Fruit fly (Drosophila melanogaster) whole organism, embryonic: ENCODE results near the gene MsrA.

Experiments
- Nf-YB ChIP-seq: fragments of 200-800 bp; sonication (Bioruptor generic); optimal IDR thresholded peaks from 3 replicates; lab custom pipeline; 2019; ENCODE audit warnings: missing biosample characterization, mild to moderate bottlenecking, missing genetic modification characterization, moderate library complexity
- Stat92E ChIP-seq, 3 experiments: fragments of >200 bp in 2 of 3; fragments of 200-800 bp in 1 of 3; sonication (Bioruptor generic) in 1 of 3; optimal IDR thresholded peaks; 2 replicates each; lab custom pipeline; 2017 to 2019; ENCODE audit warnings: missing biosample characterization in 3 of 3, missing genetic modification characterization in 3 of 3, mild to moderate bottlenecking in 1 of 3, moderate library complexity in 1 of 3
- usp ChIP-seq: fragments of >200 bp; optimal IDR thresholded peaks from 2 replicates; lab custom pipeline; 2017; ENCODE audit warnings: missing biosample characterization, missing genetic modification characterization

DNA sequence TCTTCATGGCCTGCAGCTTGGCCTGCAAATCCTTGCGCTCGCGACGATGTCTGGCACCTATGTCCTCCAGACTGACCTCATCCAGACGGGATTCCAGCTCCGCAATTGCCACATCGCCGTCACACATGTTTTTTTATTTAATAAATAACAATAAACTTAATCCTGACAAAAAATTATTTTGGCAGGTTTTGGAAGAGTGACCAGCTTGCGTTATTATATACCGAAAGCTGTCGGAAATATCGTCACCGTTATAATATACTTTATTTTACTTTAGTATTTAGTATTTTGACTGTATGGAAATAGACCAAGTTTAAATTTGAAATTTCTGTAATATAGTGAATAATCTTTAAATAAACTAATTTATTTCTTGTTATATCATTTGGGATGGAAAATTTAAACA lies 6.2 kb upstream of the MsrA start, which contains the start of gene CG7857:
- TF ChIP-seq Stat92E (GFP tag; optimal IDR thresholded peaks at IDR 0.05; lab: Kevin White, UChicago) (no peak), usp (GFP tag; lab: Kevin White, UChicago) (no peak), Nf-YB (GFP tag; lab: Kevin White, UChicago) (no peak)
